Worm (Caenorhabditis elegans) whole organism, mixed stage, embryonic: Measurements from ENCODE around the gene C02F5.12.

Experiments used
- bed-3 ChIP-seq: fragments of 200-800 bp; sonication (Bioruptor generic); optimal IDR thresholded peaks from 3 replicates; lab custom pipeline; 2018; ENCODE audit warnings: mild to moderate bottlenecking, missing genetic modification characterization, moderate library complexity, missing compliant biosample characterization
- blmp-1 ChIP-seq: fragments of 150-350 bp; optimal IDR thresholded peaks from 2 replicates; lab custom pipeline; 2014; ENCODE audit warnings: missing biosample characterization, missing genetic modification characterization
- ceh-39 ChIP-seq: fragments of 150-350 bp; optimal IDR thresholded peaks from 2 replicates; lab custom pipeline; 2014; ENCODE audit warnings: missing biosample characterization, missing genetic modification characterization
- ceh-43 ChIP-seq: fragments of 200-800 bp; sonication (Bioruptor generic); optimal IDR thresholded peaks from 2 replicates; lab custom pipeline; 2018; ENCODE audit warnings: mild to moderate bottlenecking, missing genetic modification characterization, moderate library complexity, missing compliant biosample characterization
- ceh-83 ChIP-seq: fragments of 200-800 bp; sonication (Bioruptor generic); optimal IDR thresholded peaks from 2 replicates; lab custom pipeline; 2018; ENCODE audit warnings: mild to moderate bottlenecking, missing genetic modification characterization, missing compliant biosample characterization
- ces-1 ChIP-seq: fragments of 150-350 bp; optimal IDR thresholded peaks from 2 replicates; lab custom pipeline; 2014; ENCODE audit warnings: missing biosample characterization, missing genetic modification reagents, missing genetic modification characterization
- cnd-1 ChIP-seq: fragments of 200-800 bp; sonication (Bioruptor generic); optimal IDR thresholded peaks from 2 replicates; lab custom pipeline; 2018; ENCODE audit warnings: mild to moderate bottlenecking, missing genetic modification characterization, missing compliant biosample characterization
- drap-1 ChIP-seq: fragments of 200-800 bp; sonication (Bioruptor generic); optimal IDR thresholded peaks from 3 replicates; lab custom pipeline; 2018; ENCODE audit warnings: mild to moderate bottlenecking, missing genetic modification characterization, missing compliant biosample characterization
- elt-1 ChIP-seq: sonication (generic microtip); optimal IDR thresholded peaks from 2 replicates; lab custom pipeline; 2017; ENCODE audit warnings: missing genetic modification characterization, mild to moderate bottlenecking, missing compliant biosample characterization, antibody characterized with exemption, moderate library complexity, borderline replicate concordance; ENCODE audit not compliant: insufficient read depth
- elt-3 ChIP-seq: fragments of 150-350 bp; optimal IDR thresholded peaks from 2 replicates; lab custom pipeline; 2014; ENCODE audit warnings: missing biosample characterization, missing genetic modification characterization
- hlh-1 ChIP-seq: fragments of 150-350 bp; optimal IDR thresholded peaks from 2 replicates; lab custom pipeline; 2014; ENCODE audit warnings: missing biosample characterization, missing genetic modification reagents, missing genetic modification characterization
- lin-13 ChIP-seq: fragments of 150-350 bp; optimal IDR thresholded peaks from 2 replicates; lab custom pipeline; 2014; ENCODE audit warnings: missing biosample characterization, missing genetic modification characterization
- lin-32 ChIP-seq: fragments of 200-800 bp; sonication (Bioruptor generic); optimal IDR thresholded peaks from 2 replicates; lab custom pipeline; 2018; ENCODE audit warnings: mild to moderate bottlenecking, missing genetic modification characterization, missing compliant biosample characterization
- lsy-2 ChIP-seq: fragments of 150-350 bp; optimal IDR thresholded peaks from 2 replicates; lab custom pipeline; 2014; ENCODE audit warnings: missing biosample characterization, missing genetic modification characterization
- mep-1 ChIP-seq: fragments of 150-350 bp; optimal IDR thresholded peaks from 2 replicates; lab custom pipeline; 2017; ENCODE audit warnings: missing biosample characterization, missing genetic modification reagents, missing genetic modification characterization, inconsistent platforms
- mls-2 ChIP-seq: sonication (generic microtip); optimal IDR thresholded peaks from 2 replicates; lab custom pipeline; 2016; ENCODE audit warnings: mild to moderate bottlenecking, missing genetic modification characterization, moderate library complexity, missing compliant biosample characterization
- nhr-2 ChIP-seq: fragments of 150-350 bp; optimal IDR thresholded peaks from 2 replicates; lab custom pipeline; 2014; ENCODE audit warnings: missing biosample characterization, missing genetic modification characterization
- nhr-237 ChIP-seq: fragments of 150-350 bp; optimal IDR thresholded peaks from 2 replicates; lab custom pipeline; 2014; ENCODE audit warnings: missing biosample characterization, missing genetic modification characterization
- nhr-28 ChIP-seq: fragments of 150-350 bp; optimal IDR thresholded peaks from 2 replicates; lab custom pipeline; 2014; ENCODE audit warnings: missing biosample characterization, missing genetic modification characterization
- nhr-76 ChIP-seq: sonication (generic microtip); optimal IDR thresholded peaks from 2 replicates; lab custom pipeline; 2017; ENCODE audit warnings: missing biosample characterization, missing genetic modification characterization
- pha-4 ChIP-seq: fragments of 150-350 bp; optimal IDR thresholded peaks from 2 replicates; lab custom pipeline; 2018; ENCODE audit warnings: missing biosample characterization, missing genetic modification reagents, missing genetic modification characterization
- sem-2 ChIP-seq: fragments of 200-800 bp; sonication (Bioruptor generic); optimal IDR thresholded peaks from 2 replicates; lab custom pipeline; 2018; ENCODE audit warnings: mild to moderate bottlenecking, missing genetic modification characterization, missing compliant biosample characterization
- snpc-4 ChIP-seq: fragments of 150-350 bp; optimal IDR thresholded peaks from 2 replicates; lab custom pipeline; 2014; ENCODE audit warnings: missing biosample characterization, missing genetic modification characterization
- sptf-1 ChIP-seq: sonication (generic microtip); optimal IDR thresholded peaks from 2 replicates; lab custom pipeline; 2017; ENCODE audit warnings: mild to moderate bottlenecking, missing genetic modification characterization, moderate library complexity, missing compliant biosample characterization
- tbx-8 ChIP-seq: fragments of 200-800 bp; sonication (Bioruptor generic); optimal IDR thresholded peaks from 2 replicates; lab custom pipeline; 2018; ENCODE audit warnings: mild to moderate bottlenecking, missing genetic modification characterization, moderate library complexity, missing compliant biosample characterization
- unc-120 ChIP-seq: sonication (generic microtip); optimal IDR thresholded peaks from 2 replicates; lab custom pipeline; 2017; ENCODE audit warnings: missing genetic modification characterization, missing compliant biosample characterization; ENCODE audit not compliant: poor library complexity, severe bottlenecking
- ztf-11 ChIP-seq: fragments of 150-350 bp; optimal IDR thresholded peaks from 2 replicates; lab custom pipeline; 2014; ENCODE audit warnings: missing biosample characterization, missing genetic modification characterization

Gene C02F5.12

DNA sequence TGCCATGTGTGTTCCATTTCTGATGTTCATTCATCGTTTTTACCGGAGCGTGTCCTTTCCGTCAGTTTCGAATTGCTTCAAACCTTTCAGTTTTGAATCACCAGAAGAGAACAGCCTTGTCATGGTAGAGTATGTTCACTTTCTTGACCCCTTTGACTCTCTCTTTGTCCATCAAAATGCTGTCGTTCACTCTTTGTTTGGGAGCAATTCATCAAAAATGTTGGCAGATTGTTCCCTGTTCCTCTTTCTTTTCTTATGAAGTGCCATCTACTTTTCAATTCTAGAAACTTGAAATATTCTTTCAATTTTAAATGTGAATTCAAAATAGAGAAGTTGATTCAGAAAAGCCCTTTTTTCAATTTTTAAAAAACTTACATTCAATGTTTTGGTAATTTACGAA is 38.5 kb upstream of the C02F5.12 start:
- peak; percentile 4 for TF ChIP-seq nhr-2 (tag; lab: Kevin White, UChicago)
- TF ChIP-seq cnd-1 (tag; lab: Kevin White, UChicago), result no peak

DNA sequence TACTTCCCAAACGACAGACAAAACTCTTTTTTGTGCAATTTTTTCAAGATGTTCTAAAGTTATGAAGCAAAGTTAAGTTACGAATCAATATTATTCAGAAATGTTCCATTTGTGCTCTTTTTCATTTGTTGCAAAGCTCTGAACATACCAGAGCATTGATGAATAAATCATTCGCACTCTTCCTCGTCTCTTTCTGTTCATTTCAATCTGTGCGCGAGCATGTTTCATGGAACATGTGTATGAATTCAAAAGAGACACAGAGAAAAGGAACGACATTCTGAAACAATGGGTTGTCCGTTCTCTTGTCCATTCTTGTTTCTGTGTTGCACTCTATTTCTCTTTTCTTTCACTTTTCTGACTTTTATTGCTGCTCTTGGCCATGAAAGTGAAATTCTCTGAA is 37.5 kb upstream of the C02F5.12 start:
- no peak for TF ChIP-seq mls-2 (tag; lab: Kevin White, UChicago)
- no peak for TF ChIP-seq drap-1
- TF ChIP-seq nhr-237 (tag; lab: Kevin White, UChicago), result no peak
- no peak for TF ChIP-seq ceh-43
- TF ChIP-seq bed-3 (GFP tag; lab: Kevin White, UChicago), result no peak
- no peak for TF ChIP-seq sem-2 (GFP tag; lab: Kevin White, UChicago)
- TF ChIP-seq ces-1, result no peak
- no peak for TF ChIP-seq elt-3 (tag; lab: Kevin White, UChicago)

DNA sequence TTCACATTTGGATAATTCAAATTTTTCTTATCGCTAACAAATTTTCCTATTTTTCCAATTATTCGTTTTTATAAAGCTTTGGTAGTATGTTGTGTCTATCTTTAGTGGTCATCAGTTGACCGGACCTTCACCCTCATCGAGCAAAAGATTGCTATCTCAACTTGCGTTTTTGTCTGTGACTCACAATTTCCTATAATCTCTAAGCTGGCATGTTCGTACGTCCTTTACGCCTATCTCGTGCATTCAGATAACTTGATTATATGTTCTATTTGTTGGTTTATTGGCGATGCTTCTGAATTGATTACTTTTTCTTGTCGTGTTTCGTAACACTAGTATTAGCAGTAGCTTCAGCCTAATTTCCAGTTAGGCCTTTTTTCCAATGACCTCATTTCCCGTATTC is 36.7 kb upstream of the C02F5.12 start:
- TF ChIP-seq ces-1 (peak; percentile 74), sptf-1 (no peak), mep-1 (no peak), elt-1 (tag; lab: Kevin White, UChicago) (peak; percentile 96), bed-3 (GFP tag; lab: Kevin White, UChicago) (no peak), mls-2 (tag; lab: Kevin White, UChicago) (no peak), nhr-76 (tag; lab: Kevin White, UChicago) (no peak), nhr-2 (tag; lab: Kevin White, UChicago) (peak; percentile 75)

DNA sequence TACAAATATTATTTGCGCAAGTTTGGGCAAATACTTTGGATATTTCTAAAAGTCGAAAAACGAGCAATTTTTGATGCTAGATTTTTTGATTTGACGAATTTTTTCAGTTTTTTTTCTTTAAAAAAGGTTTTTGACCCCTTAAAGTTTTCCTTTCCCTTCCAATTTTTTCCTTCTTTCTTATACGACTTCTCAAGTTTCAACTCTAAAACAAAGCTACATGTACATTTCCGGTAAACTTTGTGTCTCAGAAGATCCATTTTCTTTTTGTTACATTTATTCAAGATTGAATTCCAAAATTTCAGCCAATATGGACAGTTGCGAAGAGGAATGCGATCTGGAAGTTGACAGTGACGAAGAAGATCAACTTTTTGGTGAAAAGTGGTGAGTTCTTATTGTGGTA is 36.0 kb upstream of the C02F5.12 start, which contains the start of gene mig-10:
Gene mig-10 (plus strand): TSS at position 301 of the 400 bp plus-strand sequence.
- no peak for TF ChIP-seq ceh-39 (tag; lab: Kevin White, UChicago)
- no peak for TF ChIP-seq lin-13
- TF ChIP-seq elt-1 (tag; lab: Kevin White, UChicago), result no peak
- no peak for TF ChIP-seq nhr-28 (tag; lab: Kevin White, UChicago)
- no peak for TF ChIP-seq bed-3 (GFP tag; lab: Kevin White, UChicago)
- no peak for TF ChIP-seq ceh-83
- no peak for TF ChIP-seq mep-1
- no peak for TF ChIP-seq unc-120 (tag; lab: Kevin White, UChicago)
- TF ChIP-seq tbx-8 (GFP tag; lab: Kevin White, UChicago), result no peak
- no peak for TF ChIP-seq pha-4 (tag; lab: Kevin White, UChicago)
- no peak for TF ChIP-seq ztf-11 (tag; lab: Kevin White, UChicago)
- TF ChIP-seq snpc-4, result no peak
- no peak for TF ChIP-seq blmp-1 (tag; lab: Kevin White, UChicago)

DNA sequence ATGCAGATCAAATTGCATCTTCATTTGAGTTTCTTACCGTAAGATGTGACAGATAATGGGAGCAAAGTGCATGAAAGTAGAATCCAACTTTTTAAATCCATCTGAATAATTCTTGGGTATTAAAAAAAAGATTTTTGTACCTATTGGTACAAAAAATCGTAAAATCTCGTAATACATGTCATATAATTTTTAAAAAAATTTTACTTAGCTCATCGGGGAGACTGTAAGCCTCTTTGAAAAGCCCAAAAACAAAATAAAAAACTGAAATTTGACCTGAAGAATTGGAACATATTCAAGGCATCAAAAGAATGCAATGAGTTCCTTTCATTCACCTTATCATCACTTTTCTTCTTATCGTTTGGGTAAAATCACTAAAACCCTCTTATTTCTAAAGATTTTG is 33.0 kb upstream of the C02F5.12 start, which contains the start of gene clec-160:
Gene clec-160 (minus strand): TSS at position 101 of the 400 bp plus-strand sequence.
- TF ChIP-seq ces-1 (no peak), lsy-2 (tag; lab: Kevin White, UChicago) (no peak), ceh-83 (no peak), drap-1 (no peak), mls-2 (tag; lab: Kevin White, UChicago) (no peak), hlh-1 (tag; lab: Kevin White, UChicago) (no peak), ceh-43 (no peak), lin-32 (no peak)
- TF ChIP-seq, all 35 proteins: peak for 0

DNA sequence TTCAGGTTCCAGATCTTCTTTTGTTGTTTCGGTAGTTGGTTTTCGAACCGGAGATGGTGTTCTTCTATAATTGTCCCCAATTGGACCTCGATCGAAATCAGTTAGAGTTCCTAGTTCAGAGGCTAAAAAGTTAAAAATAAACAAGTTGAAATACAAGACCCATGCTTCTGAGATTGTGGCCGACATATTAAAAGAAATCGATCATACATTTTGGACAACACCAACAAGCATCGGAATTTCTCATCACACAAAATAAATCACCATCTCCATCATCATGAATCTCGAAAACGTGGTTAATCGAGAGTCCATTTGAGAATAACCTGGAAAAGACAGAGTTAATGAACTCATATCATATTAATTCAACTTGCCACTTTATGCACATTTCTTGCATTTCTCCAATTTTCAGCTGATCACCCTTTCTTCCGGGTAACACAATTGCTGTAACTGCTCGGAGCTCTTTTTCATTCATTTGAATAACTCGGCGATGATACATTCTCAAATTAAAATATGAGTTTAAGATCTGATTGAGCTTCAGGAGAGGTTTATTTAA is 28.9 kb upstream of the C02F5.12 start, which contains the start of the genes mps-4 and F09G8.10:
Gene mps-4 (minus strand): TSS at position 101 of the 550 bp plus-strand sequence.
Gene F09G8.10 (minus strand): TSS at position 500 of the 550 bp plus-strand sequence.
- TF ChIP-seq mls-2 (tag; lab: Kevin White, UChicago) (no peak), snpc-4 (no peak)

DNA sequence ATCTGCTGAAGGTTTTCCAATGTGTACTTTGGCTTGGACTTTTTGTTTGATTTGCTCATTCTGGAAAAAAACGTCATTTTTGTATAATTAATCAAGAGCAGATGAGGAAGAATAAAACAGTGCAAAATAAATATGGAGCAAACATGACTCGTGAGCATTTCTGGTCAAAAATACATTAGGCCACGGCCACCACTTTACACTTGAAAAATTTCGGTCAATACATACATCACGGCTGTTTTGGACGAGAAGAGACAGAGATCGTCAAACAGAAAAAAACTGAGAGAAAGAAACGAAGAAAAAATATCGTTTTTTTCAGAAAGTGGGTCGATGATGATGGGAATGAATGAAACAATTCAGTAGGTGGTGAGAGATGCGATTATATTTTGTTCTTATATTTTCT is 25.5 kb upstream of the C02F5.12 start, which contains the start of the genes F09G8.7 and crn-7:
Gene F09G8.7 (minus strand): TSS at position 60 of the 400 bp plus-strand sequence.
Gene crn-7 (plus strand): TSS at position 236 of the 400 bp plus-strand sequence.
- TF ChIP-seq pha-4 (tag; lab: Kevin White, UChicago), result no peak
- TF ChIP-seq mep-1, result peak; percentile 2
